Worm (Caenorhabditis elegans) whole organism, L4 larva: ENCODE data around the gene K12H6.10.

ENCODE experiments used
- D1046.2 ChIP-seq: fragments of 200-800 bp; sonication (Bioruptor generic); IDR thresholded peaks from 2 replicates; pipeline ENCODE4 v1.3.6; 2022; ENCODE audit warnings: missing genetic modification characterization, missing compliant biosample characterization
- F26F4.8 ChIP-seq: fragments of 200-800 bp; sonication (Bioruptor generic); conservative IDR thresholded peaks from 2 replicates; pipeline ENCODE4 v1.3.6; 2022; ENCODE audit warnings: missing genetic modification characterization, missing compliant biosample characterization
- T20F7.1 ChIP-seq: fragments of 200-800 bp; sonication (Bioruptor generic); optimal IDR thresholded peaks from 2 replicates; lab custom pipeline; 2018; ENCODE audit warnings: mild to moderate bottlenecking, missing genetic modification characterization, missing compliant biosample characterization
- T26A8.4 ChIP-seq: fragments of 200-800 bp; sonication (Bioruptor generic); IDR thresholded peaks from 2 replicates; pipeline ENCODE4 v1.3.6; 2022; ENCODE audit warnings: missing genetic modification characterization, missing compliant biosample characterization
- Y105C5A.15 ChIP-seq: fragments of 200-800 bp; sonication (Bioruptor generic); IDR thresholded peaks from 2 replicates; pipeline ENCODE4 v1.3.6; 2022; ENCODE audit warnings: missing genetic modification characterization, missing compliant biosample characterization
- Y75B8A.6 ChIP-seq: fragments of 200-800 bp; sonication (Bioruptor generic); IDR thresholded peaks from 2 replicates; pipeline ENCODE4 v1.3.6; 2022; ENCODE audit warnings: missing genetic modification reagents, missing genetic modification characterization, missing compliant biosample characterization
- ZK337.2 ChIP-seq: fragments of 200-800 bp; sonication (Bioruptor generic); IDR thresholded peaks from 2 replicates; pipeline ENCODE4 v1.3.6; 2022; ENCODE audit warnings: missing genetic modification reagents, missing genetic modification characterization, missing compliant biosample characterization
- arid-1 ChIP-seq: fragments of 200-800 bp; sonication (Bioruptor generic); conservative IDR thresholded peaks from 2 replicates; pipeline ENCODE4 v1.3.6; 2022; ENCODE audit warnings: missing genetic modification reagents, missing genetic modification characterization, missing compliant biosample characterization
- ceh-20 ChIP-seq: fragments of 200-800 bp; sonication (Bioruptor generic); IDR thresholded peaks from 2 replicates; pipeline ENCODE4 v1.3.6; 2022; ENCODE audit warnings: missing genetic modification reagents, missing genetic modification characterization, missing compliant biosample characterization
- ceh-82 ChIP-seq: sonication (generic microtip); optimal IDR thresholded peaks from 2 replicates; lab custom pipeline; 2017; ENCODE audit warnings: missing biosample characterization, missing genetic modification characterization
- daf-12 ChIP-seq: fragments of 150-350 bp; optimal IDR thresholded peaks from 2 replicates; lab custom pipeline; 2014; ENCODE audit warnings: missing biosample characterization, missing genetic modification reagents, missing genetic modification characterization
- daf-16 ChIP-seq, 3 experiments: sonication (generic microtip); optimal IDR thresholded peaks; 2 replicates each; lab custom pipeline; 2016 to 2017; ENCODE audit warnings: missing genetic modification characterization in 3 of 3, missing genetic modification reagents in 3 of 3, mild to moderate bottlenecking in 2 of 3, missing compliant biosample characterization in 2 of 3, missing biosample characterization in 1 of 3, moderate library complexity in 1 of 3
- dmd-8 ChIP-seq: fragments of 200-800 bp; sonication (Bioruptor generic); IDR thresholded peaks from 2 replicates; pipeline ENCODE4 v1.3.6; 2022; ENCODE audit warnings: missing genetic modification characterization, missing compliant biosample characterization
- duxl-1 ChIP-seq: sonication (generic microtip); optimal IDR thresholded peaks from 2 replicates; lab custom pipeline; 2016; ENCODE audit warnings: mild to moderate bottlenecking, missing genetic modification characterization, moderate library complexity, missing compliant biosample characterization; ENCODE audit not compliant: poor library complexity
- egl-43 ChIP-seq: fragments of 200-800 bp; sonication (Bioruptor generic); IDR thresholded peaks from 2 replicates; pipeline ENCODE4 v1.3.6; 2022; ENCODE audit warnings: missing genetic modification reagents, missing genetic modification characterization, missing compliant biosample characterization
- fkh-10 ChIP-seq: fragments of 150-350 bp; optimal IDR thresholded peaks from 2 replicates; lab custom pipeline; 2014; ENCODE audit warnings: missing biosample characterization, missing genetic modification reagents, missing genetic modification characterization
- fos-1 ChIP-seq: fragments of 150-350 bp; optimal IDR thresholded peaks from 2 replicates; lab custom pipeline; 2014; ENCODE audit warnings: missing biosample characterization, missing genetic modification characterization
- gei-8 ChIP-seq: fragments of 200-800 bp; sonication (Bioruptor generic); optimal IDR thresholded peaks from 2 replicates; lab custom pipeline; 2018; ENCODE audit warnings: mild to moderate bottlenecking, missing genetic modification characterization, missing compliant biosample characterization
- hlh-30 ChIP-seq: sonication (generic microtip); optimal IDR thresholded peaks from 2 replicates; lab custom pipeline; 2017; ENCODE audit warnings: antibody characterized with exemption, mild to moderate bottlenecking, missing genetic modification characterization, missing compliant biosample characterization; ENCODE audit not compliant: insufficient read depth
- jun-1 ChIP-seq: fragments of 150-350 bp; optimal IDR thresholded peaks from 2 replicates; lab custom pipeline; 2014; ENCODE audit warnings: missing biosample characterization, missing genetic modification reagents, missing genetic modification characterization
- lin-29 ChIP-seq: fragments of 200-800 bp; sonication (Bioruptor generic); IDR thresholded peaks from 2 replicates; pipeline ENCODE4 v1.3.6; 2022; ENCODE audit warnings: missing genetic modification reagents, missing genetic modification characterization, missing compliant biosample characterization
- mes-2 ChIP-seq: sonication (generic microtip); optimal IDR thresholded peaks from 2 replicates; lab custom pipeline; 2016; ENCODE audit warnings: missing genotype, mild to moderate bottlenecking, missing genetic modification characterization, missing compliant biosample characterization; ENCODE audit not compliant: poor library complexity, severe bottlenecking
- mxl-2 ChIP-seq: fragments of 200-800 bp; sonication (Bioruptor generic); conservative IDR thresholded peaks from 2 replicates; pipeline ENCODE4 v1.3.6; 2022; ENCODE audit warnings: missing genetic modification reagents, missing genetic modification characterization, missing compliant biosample characterization
- nhr-10 ChIP-seq: fragments of 150-350 bp; optimal IDR thresholded peaks from 2 replicates; lab custom pipeline; 2014; ENCODE audit warnings: missing biosample characterization, missing genetic modification characterization
- nhr-111 ChIP-seq: fragments of 200-800 bp; sonication (Bioruptor generic); optimal IDR thresholded peaks from 2 replicates; lab custom pipeline; 2018; ENCODE audit warnings: mild to moderate bottlenecking, missing genetic modification characterization, missing compliant biosample characterization
- nhr-25 ChIP-seq: sonication (generic microtip); optimal IDR thresholded peaks from 2 replicates; lab custom pipeline; 2017; ENCODE audit warnings: missing genetic modification characterization, mild to moderate bottlenecking, missing compliant biosample characterization, antibody characterized with exemption, moderate library complexity, borderline replicate concordance; ENCODE audit not compliant: insufficient read depth
- nhr-48 ChIP-seq: sonication (generic microtip); optimal IDR thresholded peaks from 2 replicates; lab custom pipeline; 2016; ENCODE audit warnings: mild to moderate bottlenecking, missing genetic modification characterization, missing compliant biosample characterization
- nhr-76 ChIP-seq: fragments of 150-350 bp; optimal IDR thresholded peaks from 2 replicates; lab custom pipeline; 2014; ENCODE audit warnings: missing biosample characterization, missing genetic modification characterization
- pha-4 ChIP-seq, 2 experiments: fragments of 150-350 bp in 1 of 2; fragments of 200-800 bp in 1 of 2; sonication (Bioruptor generic) in 1 of 2; IDR thresholded peaks in 1 of 2; optimal IDR thresholded peaks in 1 of 2; 2 replicates each; pipeline versions ENCODE4 v1.3.6 to Lab custom; 2014 to 2022; ENCODE audit warnings: missing genetic modification characterization in 2 of 2, missing genetic modification reagents in 2 of 2, missing biosample characterization in 1 of 2, missing compliant biosample characterization in 1 of 2
- php-3 ChIP-seq: fragments of 200-800 bp; sonication (Bioruptor generic); IDR thresholded peaks from 2 replicates; pipeline ENCODE4 v1.3.6; 2022; ENCODE audit warnings: missing genetic modification reagents, missing genetic modification characterization, missing compliant biosample characterization
- pqm-1 ChIP-seq: sonication (generic microtip); optimal IDR thresholded peaks from 2 replicates; lab custom pipeline; 2017; ENCODE audit warnings: missing biosample characterization, missing genetic modification characterization
- saeg-2 ChIP-seq: fragments of 200-800 bp; sonication (Bioruptor generic); IDR thresholded peaks from 2 replicates; pipeline ENCODE4 v1.3.6; 2022; ENCODE audit warnings: missing genetic modification reagents, missing genetic modification characterization, missing compliant biosample characterization
- sdz-12 ChIP-seq: fragments of 200-800 bp; sonication (Bioruptor generic); optimal IDR thresholded peaks from 2 replicates; lab custom pipeline; 2018; ENCODE audit warnings: mild to moderate bottlenecking, missing genetic modification characterization, missing compliant biosample characterization
- set-16 ChIP-seq: fragments of 200-800 bp; sonication (Bioruptor generic); IDR thresholded peaks from 2 replicates; pipeline ENCODE4 v1.3.6; 2022; ENCODE audit warnings: missing genetic modification reagents, missing genetic modification characterization, missing compliant biosample characterization
- unc-62 ChIP-seq, 3 experiments: fragments of 150-350 bp in 1 of 3; sonication (generic microtip); optimal IDR thresholded peaks in 2 of 3; peaks in 1 of 3; 1 replicate in 1 of 3; 2 replicates in 2 of 3; lab custom pipeline; 2014 to 2017; ENCODE audit warnings: missing biosample characterization in 3 of 3, missing genetic modification characterization in 3 of 3, missing genetic modification reagents in 3 of 3, missing genotype in 1 of 3
- vab-7 ChIP-seq: fragments of 200-800 bp; sonication (Bioruptor generic); IDR thresholded peaks from 2 replicates; pipeline ENCODE4 v1.3.6; 2022; ENCODE audit warnings: missing genetic modification reagents, missing genetic modification characterization, missing compliant biosample characterization
- zag-1 ChIP-seq: fragments of 150-350 bp; optimal IDR thresholded peaks from 2 replicates; lab custom pipeline; 2014; ENCODE audit warnings: missing biosample characterization, missing genetic modification characterization
- zip-11 ChIP-seq: fragments of 200-800 bp; sonication (Bioruptor generic); IDR thresholded peaks from 2 replicates; pipeline ENCODE4 v1.3.6; 2022; ENCODE audit warnings: missing genetic modification characterization, missing compliant biosample characterization
- ztf-11 ChIP-seq: fragments of 150-350 bp; optimal IDR thresholded peaks from 2 replicates; lab custom pipeline; 2014; ENCODE audit warnings: missing biosample characterization, missing genetic modification characterization

K12H6.10 gene

ce11 chrII:2822435-2822920 is at the start of gene K12H6.10, which contains the start of gene fut-4:
Gene K12H6.10 (plus strand): TSS chrII:2822870.
Gene fut-4 (minus strand): TSS chrII:2822535.
- no peak for TF ChIP-seq nhr-48
- TF ChIP-seq fkh-10 (GFP tag; lab: Kevin White, UChicago): no peak
- TF ChIP-seq Y75B8A.6: no peak
- TF ChIP-seq pqm-1 (tag; lab: Kevin White, UChicago): no peak
- TF ChIP-seq zag-1 (tag; lab: Kevin White, UChicago): no peak
- TF ChIP-seq sdz-12 (GFP tag; lab: Kevin White, UChicago): no peak
- no peak for TF ChIP-seq ceh-82 (tag; lab: Kevin White, UChicago)
- no peak for TF ChIP-seq nhr-76 (tag; lab: Kevin White, UChicago)
- TF ChIP-seq gei-8 (GFP tag; lab: Kevin White, UChicago): no peak
- no peak for TF ChIP-seq mes-2 (tag; lab: Kevin White, UChicago)
- TF ChIP-seq ceh-20 (GFP tag; lab: Robert Waterston, UW): no peak
- no peak for TF ChIP-seq pha-4 (GFP tag; IDR thresholded peaks at IDR 0.05; lab: Robert Waterston, UW)
- TF ChIP-seq pha-4 (tag; optimal IDR thresholded peaks at IDR 0.05; lab: Kevin White, UChicago): no peak
- no peak for TF ChIP-seq daf-12 (tag; lab: Kevin White, UChicago)
- no peak for TF ChIP-seq dmd-8 (GFP tag; lab: Robert Waterston, UW)
- no peak for TF ChIP-seq Y105C5A.15 (GFP tag; lab: Robert Waterston, UW)
- TF ChIP-seq php-3: no peak
- no peak for TF ChIP-seq D1046.2 (GFP tag; lab: Robert Waterston, UW)
- TF ChIP-seq, all 104 proteins: peak for 0

DNA sequence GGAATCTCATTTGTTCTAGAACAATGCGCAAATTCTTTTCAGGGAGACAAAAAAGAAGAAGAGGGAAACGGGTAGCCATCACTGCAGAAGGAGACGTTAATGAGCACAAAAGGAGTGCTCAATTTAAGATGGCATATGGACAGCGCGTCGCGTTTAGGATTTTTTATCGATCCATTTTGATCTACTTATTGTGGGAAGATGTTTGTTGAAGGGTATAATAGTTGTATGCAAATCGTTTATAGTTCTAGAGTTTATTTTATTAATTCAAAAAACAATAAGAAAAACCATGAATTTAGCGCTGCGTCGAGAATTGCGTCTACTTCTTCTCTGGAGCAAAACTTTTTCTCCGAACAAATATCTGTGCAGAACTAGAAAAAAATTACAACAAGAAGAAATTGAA is 49.1 kb upstream of the K12H6.10 start, which contains the start of gene sdz-9:
Gene sdz-9, minus strand, starts transcription at position 101 of the 400 bp plus-strand sequence.
- TF ChIP-seq unc-62 (GFP tag; optimal IDR thresholded peaks at IDR 0.05 in 1 of 2; lab: Kevin White, UChicago) (peak in 1 of 2 experiments; percentile 10), unc-62 (tag; optimal IDR thresholded peaks at IDR 0.05; lab: Kevin White, UChicago) (no peak), ZK337.2 (GFP tag; lab: Robert Waterston, UW) (no peak)

ce11 chrII:2774904-2775303 is 47.8 kb upstream of the K12H6.10 start, which contains the start of gene fbxb-111:
Gene fbxb-111 (minus strand): TSS chrII:2775004.
- no peak for TF ChIP-seq jun-1 (tag; lab: Kevin White, UChicago)
- no peak for TF ChIP-seq daf-16 (GFP tag; optimal IDR thresholded peaks at IDR 0.05; lab: Kevin White, UChicago)
- no peak for TF ChIP-seq daf-16 (tag; optimal IDR thresholded peaks at IDR 0.05; lab: Kevin White, UChicago)
- TF ChIP-seq, all 104 proteins: peak for 0

DNA sequence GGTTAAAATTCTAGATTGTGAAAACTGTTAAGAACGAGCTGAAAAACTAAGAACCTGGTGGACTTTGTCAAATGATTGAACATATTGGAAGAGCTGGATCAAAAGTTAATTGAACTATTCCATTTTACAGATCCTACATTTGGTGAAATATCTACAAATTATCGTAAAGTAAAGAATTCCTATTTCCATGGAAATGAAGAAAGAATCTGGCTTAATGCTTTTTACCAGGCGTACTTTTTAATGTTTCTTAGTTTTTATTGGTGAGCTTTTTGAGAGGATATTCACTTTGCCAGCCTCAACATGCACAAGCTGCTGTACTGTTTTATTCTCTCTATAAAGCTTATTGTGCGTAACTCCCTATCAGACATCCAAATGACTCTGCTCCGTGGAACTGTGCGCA is 44.8 kb upstream of the K12H6.10 start, which contains the start of gene F08D12.4:
Gene F08D12.4, plus strand, starts transcription at position 301 of the 400 bp plus-strand sequence.
- no peak for TF ChIP-seq set-16 (GFP tag; lab: Robert Waterston, UW)
- TF ChIP-seq mxl-2 (GFP tag; lab: Robert Waterston, UW): no peak
- TF ChIP-seq egl-43 (GFP tag; lab: Robert Waterston, UW): no peak
- no peak for TF ChIP-seq ztf-11 (tag; lab: Kevin White, UChicago)
- TF ChIP-seq vab-7 (GFP tag; lab: Robert Waterston, UW): no peak
- no peak for TF ChIP-seq nhr-111 (GFP tag; lab: Kevin White, UChicago)
- no peak for TF ChIP-seq zip-11 (GFP tag; lab: Robert Waterston, UW)
- TF ChIP-seq T26A8.4 (GFP tag; lab: Robert Waterston, UW): no peak
- no peak for TF ChIP-seq fos-1 (tag; lab: Kevin White, UChicago)
- TF ChIP-seq nhr-25 (tag; lab: Kevin White, UChicago): no peak
- TF ChIP-seq saeg-2 (GFP tag; lab: Robert Waterston, UW): no peak
- TF ChIP-seq arid-1 (GFP tag; lab: Robert Waterston, UW): no peak
- no peak for TF ChIP-seq hlh-30 (tag; lab: Kevin White, UChicago)
- TF ChIP-seq T20F7.1: no peak
- no peak for TF ChIP-seq duxl-1 (tag; lab: Kevin White, UChicago)
- TF ChIP-seq nhr-10: no peak
- TF ChIP-seq lin-29: no peak
- no peak for TF ChIP-seq F26F4.8 (GFP tag; lab: Robert Waterston, UW)
